Worm (Caenorhabditis elegans): ENCODE data around the gene egl-36.

egl-36 gene

DNA sequence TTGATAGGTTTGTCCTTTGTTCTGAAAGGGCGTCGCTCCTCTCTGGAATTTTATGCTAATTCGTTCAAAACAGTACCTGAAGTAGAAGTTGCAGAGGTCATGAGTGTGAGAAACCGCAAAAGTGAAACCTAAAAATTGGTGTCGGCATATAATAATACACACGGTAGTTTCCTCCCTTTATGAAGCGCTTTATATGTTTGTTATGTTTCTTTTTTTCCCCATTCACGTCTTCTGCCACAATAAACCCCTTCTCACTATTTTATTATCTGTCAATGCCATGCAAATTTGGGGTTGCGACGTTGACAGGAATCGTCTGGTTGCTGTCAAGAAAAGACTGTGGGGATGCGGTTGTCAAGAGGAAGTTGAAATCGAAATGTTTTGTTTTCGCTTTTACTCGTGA is 58.3 kb downstream of the egl-36 start, which contains the start of gene vap-2:
Gene vap-2, minus strand, starts transcription at position 101 of the 400 bp plus-strand sequence.
- TF ChIP-seq mls-2 (tag; optimal IDR thresholded peaks at IDR 0.05) (no peak), lsy-2 (tag; optimal IDR thresholded peaks at IDR 0.05) (no peak), pha-4 (tag; optimal IDR thresholded peaks at IDR 0.05) (no peak), ztf-11 (tag; optimal IDR thresholded peaks at IDR 0.05) (no peak), bed-3 (GFP tag; optimal IDR thresholded peaks at IDR 0.05) (no peak), hlh-1 (tag; optimal IDR thresholded peaks at IDR 0.05) (no peak), unc-39 (tag; optimal IDR thresholded peaks at IDR 0.05) (no peak), nhr-237 (tag; optimal IDR thresholded peaks at IDR 0.05) (no peak), nhr-76 (tag; optimal IDR thresholded peaks at IDR 0.05) (no peak), ceh-39 (tag; optimal IDR thresholded peaks at IDR 0.05) (no peak), M03D4.4 (tag; optimal IDR thresholded peaks at IDR 0.05) (no peak), flh-1 (GFP tag; optimal IDR thresholded peaks at IDR 0.05) (no peak), nhr-28 (tag; optimal IDR thresholded peaks at IDR 0.05) (no peak), ces-1 (GFP tag; optimal IDR thresholded peaks at IDR 0.05) (no peak), sem-2 (GFP tag; optimal IDR thresholded peaks at IDR 0.05) (no peak), lin-13 (tag; optimal IDR thresholded peaks at IDR 0.05) (no peak), elt-3 (tag; optimal IDR thresholded peaks at IDR 0.05) (no peak), drap-1 (GFP tag; optimal IDR thresholded peaks at IDR 0.05) (no peak), zip-8 (tag; optimal IDR thresholded peaks at IDR 0.05) (no peak)
